Fruit fly (Drosophila melanogaster) Kc167 (cell line): ENCODE data around the gene Cpr92A.

Experiments
- Myc ChIP-seq: fragments of >200 bp; optimal IDR thresholded peaks from 2 replicates; lab custom pipeline; 2017; ENCODE audit warnings: missing external identifiers
- h ChIP-seq: fragments of >200 bp; optimal IDR thresholded peaks from 3 replicates; lab custom pipeline; 2018; ENCODE audit warnings: missing external identifiers
- ttk ChIP-seq: sonication (Bioruptor generic); optimal IDR thresholded peaks from 2 replicates; lab custom pipeline; 2017; ENCODE audit warnings: missing external identifiers

DNA sequence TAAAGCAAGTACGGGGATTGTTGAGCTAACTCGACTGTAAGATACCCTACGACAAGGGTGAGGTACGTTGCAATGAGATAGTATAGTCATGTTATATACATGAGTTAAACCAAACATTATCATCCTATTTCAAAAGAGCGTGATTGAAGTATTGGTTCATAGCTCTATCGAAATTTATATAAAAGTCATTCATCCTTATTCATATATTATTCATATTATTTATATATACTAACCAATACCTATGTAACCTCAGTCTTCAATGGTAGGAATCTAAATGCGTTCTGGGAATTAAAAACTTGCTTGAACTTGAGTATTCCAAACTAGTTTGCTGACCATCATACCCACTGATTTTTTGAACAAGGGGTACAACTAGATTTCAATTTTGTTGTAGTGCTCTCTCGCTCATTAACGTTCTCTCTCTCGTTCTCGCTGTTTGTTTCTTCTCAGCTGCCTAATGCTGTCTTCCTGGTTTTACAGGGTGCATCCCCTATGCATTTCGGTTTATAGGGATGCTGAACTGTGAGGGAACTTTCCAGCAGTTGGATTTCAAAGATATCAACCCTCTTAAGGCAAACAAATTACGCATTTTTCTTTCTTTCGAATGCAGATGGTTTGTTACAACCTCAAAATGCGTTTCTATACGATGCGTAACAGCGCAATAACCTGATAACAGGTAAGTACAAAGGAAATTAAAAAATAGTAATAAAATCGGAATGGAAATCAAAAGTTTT, 29.2 kb upstream of the Cpr92A start:
- TF ChIP-seq h (lab: Kevin White, UChicago) (no peak), Myc (lab: Kevin White, UChicago) (no peak), ttk (lab: Kevin White, UChicago) (no peak)
